Fruit fly (Drosophila melanogaster) whole organism, embryonic: Measurements from ENCODE around the gene CG31910.

Experiments
- ATbp ChIP-seq: fragments of 200-800 bp; sonication (Bioruptor generic); optimal IDR thresholded peaks from 2 replicates; lab custom pipeline; 2017; ENCODE audit warnings: missing biosample characterization, mild to moderate bottlenecking, missing genetic modification characterization, missing genetic modification reagents
- Antp ChIP-seq: fragments of 200-800 bp; sonication (Bioruptor generic); optimal IDR thresholded peaks from 3 replicates; lab custom pipeline; 2016; ENCODE audit warnings: missing biosample characterization, missing genetic modification characterization
- Awh ChIP-seq: fragments of 200-800 bp; sonication (Bioruptor generic); IDR thresholded peaks from 2 replicates; pipeline ENCODE4, ENCODE4 v1.3.6; 2022; ENCODE audit warnings: missing biosample characterization, missing genetic modification characterization
- B-H2 ChIP-seq: fragments of 200-800 bp; sonication (Bioruptor generic); optimal IDR thresholded peaks from 2 replicates; lab custom pipeline; 2018; ENCODE audit warnings: missing biosample characterization, mild to moderate bottlenecking, missing genetic modification characterization
- CG10321 ChIP-seq: fragments of 200-800 bp; sonication (Bioruptor generic); IDR thresholded peaks from 2 replicates; pipeline ENCODE4 v1.3.6; 2022; ENCODE audit warnings: missing biosample characterization, missing genetic modification characterization
- CG10959 ChIP-seq: fragments of 200-800 bp; sonication (Bioruptor generic); IDR thresholded peaks from 2 replicates; pipeline ENCODE4 v1.3.6; 2022; ENCODE audit warnings: missing biosample characterization, missing genetic modification characterization
- CG13123 ChIP-seq: fragments of 200-800 bp; sonication (Bioruptor generic); optimal IDR thresholded peaks from 2 replicates; lab custom pipeline; 2016; ENCODE audit warnings: missing biosample characterization, missing genetic modification characterization
- CG17612 ChIP-seq: fragments of 200-800 bp; sonication (Bioruptor generic); IDR thresholded peaks from 2 replicates; pipeline ENCODE4 v1.3.6; 2022; ENCODE audit warnings: missing biosample characterization, missing genetic modification characterization
- CG17802 ChIP-seq: fragments of 200-800 bp; sonication (Bioruptor generic); optimal IDR thresholded peaks from 2 replicates; lab custom pipeline; 2018; ENCODE audit warnings: missing biosample characterization, mild to moderate bottlenecking, missing genetic modification characterization, moderate library complexity
- CG1832 ChIP-seq: fragments of 200-800 bp; sonication (Bioruptor generic); optimal IDR thresholded peaks from 2 replicates; lab custom pipeline; 2017; ENCODE audit warnings: missing biosample characterization, mild to moderate bottlenecking, missing genetic modification characterization, inconsistent platforms
- CG2116 ChIP-seq: fragments of 200-800 bp; sonication (Bioruptor generic); optimal IDR thresholded peaks from 3 replicates; lab custom pipeline; 2018; ENCODE audit warnings: missing biosample characterization, mild to moderate bottlenecking, missing genetic modification characterization
- CG3995 ChIP-seq: fragments of 200-800 bp; sonication (Bioruptor generic); optimal IDR thresholded peaks from 3 replicates; lab custom pipeline; 2016; ENCODE audit warnings: missing biosample characterization, missing genetic modification characterization
- CG4707 ChIP-seq: fragments of 200-800 bp; sonication (Bioruptor generic); optimal IDR thresholded peaks from 2 replicates; lab custom pipeline; 2018; ENCODE audit warnings: missing biosample characterization, mild to moderate bottlenecking, missing genetic modification characterization, moderate library complexity
- CG8478 ChIP-seq: fragments of >200 bp; optimal IDR thresholded peaks from 2 replicates; lab custom pipeline; 2018
- CG9609 ChIP-seq: fragments of 200-800 bp; sonication (Bioruptor generic); optimal IDR thresholded peaks from 3 replicates; lab custom pipeline; 2016; ENCODE audit warnings: missing biosample characterization, missing genetic modification characterization
- CG9817 ChIP-seq: fragments of 200-800 bp; sonication (Bioruptor generic); optimal IDR thresholded peaks from 2 replicates; lab custom pipeline; 2018; ENCODE audit warnings: missing biosample characterization, mild to moderate bottlenecking, missing genetic modification characterization, moderate library complexity
- Camta ChIP-seq: fragments of 200-800 bp; sonication (Bioruptor generic); optimal IDR thresholded peaks from 2 replicates; lab custom pipeline; 2016; ENCODE audit warnings: missing biosample characterization, missing genetic modification characterization
- Dp ChIP-seq: fragments of 200-800 bp; sonication (Bioruptor generic); optimal IDR thresholded peaks from 2 replicates; lab custom pipeline; 2018; ENCODE audit warnings: missing biosample characterization, mild to moderate bottlenecking, missing genetic modification characterization, moderate library complexity
- Ets97D ChIP-seq: fragments of 200-800 bp; sonication (Bioruptor generic); optimal IDR thresholded peaks from 3 replicates; lab custom pipeline; 2016; ENCODE audit warnings: missing biosample characterization, missing genetic modification characterization
- Fer1 ChIP-seq: fragments of 200-800 bp; sonication (Bioruptor generic); optimal IDR thresholded peaks from 2 replicates; lab custom pipeline; 2017; ENCODE audit warnings: missing biosample characterization, mild to moderate bottlenecking, missing genetic modification characterization
- Hey ChIP-seq: fragments of 200-800 bp; sonication (Bioruptor generic); optimal IDR thresholded peaks from 3 replicates; lab custom pipeline; 2018; ENCODE audit warnings: missing biosample characterization, mild to moderate bottlenecking, missing genetic modification characterization
- Hr39 ChIP-seq: fragments of >200 bp; optimal IDR thresholded peaks from 2 replicates; lab custom pipeline; 2017
- Kr ChIP-seq: fragments of 200-800 bp; sonication (Bioruptor generic); optimal IDR thresholded peaks from 2 replicates; lab custom pipeline; 2017; ENCODE audit warnings: missing biosample characterization, mild to moderate bottlenecking, missing genetic modification characterization
- NC2α ChIP-seq: fragments of 200-800 bp; sonication (Bioruptor generic); optimal IDR thresholded peaks from 2 replicates; lab custom pipeline; 2016; ENCODE audit warnings: missing biosample characterization, missing genetic modification characterization
- Nf-YC ChIP-seq: fragments of 200-800 bp; optimal IDR thresholded peaks from 3 replicates; lab custom pipeline; 2019; ENCODE audit warnings: missing biosample characterization, mild to moderate bottlenecking, missing genetic modification characterization, moderate library complexity
- Opbp ChIP-seq: fragments of 200-800 bp; sonication (Bioruptor generic); IDR thresholded peaks from 3 replicates; pipeline ENCODE4 v1.3.6; 2022; ENCODE audit warnings: missing biosample characterization, missing genetic modification characterization; ENCODE audit not compliant: partially characterized antibody
- Optix ChIP-seq: fragments of 200-800 bp; sonication (Bioruptor generic); IDR thresholded peaks from 3 replicates; pipeline ENCODE4 v1.3.6; 2022; ENCODE audit warnings: missing biosample characterization, missing genetic modification characterization
- Rx ChIP-seq: fragments of 200-800 bp; sonication (Bioruptor generic); IDR thresholded peaks from 2 replicates; pipeline ENCODE4 v1.3.6; 2022; ENCODE audit warnings: missing biosample characterization, missing genetic modification characterization
- abd-A ChIP-seq: fragments of 200-800 bp; sonication (Bioruptor generic); optimal IDR thresholded peaks from 3 replicates; lab custom pipeline; 2019; ENCODE audit warnings: missing biosample characterization, mild to moderate bottlenecking, missing genetic modification characterization, moderate library complexity
- aop ChIP-seq: fragments of 200-800 bp; sonication (Bioruptor generic); IDR thresholded peaks from 2 replicates; pipeline ENCODE4 v1.3.6; 2022; ENCODE audit warnings: missing biosample characterization, missing genetic modification characterization
- ato ChIP-seq: fragments of 200-800 bp; sonication (Bioruptor generic); IDR thresholded peaks from 2 replicates; pipeline ENCODE4 v1.3.6; 2022; ENCODE audit warnings: missing biosample characterization, missing genetic modification characterization; ENCODE audit not compliant: partially characterized antibody
- bcd ChIP-seq: fragments of 200-800 bp; sonication (Bioruptor generic); optimal IDR thresholded peaks from 2 replicates; lab custom pipeline; 2017; ENCODE audit warnings: missing biosample characterization, mild to moderate bottlenecking, missing genetic modification characterization
- ci ChIP-seq: fragments of 200-800 bp; sonication (Bioruptor generic); IDR thresholded peaks from 3 replicates; pipeline ENCODE4 v1.3.6; 2022; ENCODE audit warnings: missing biosample characterization, missing genetic modification characterization
- crol ChIP-seq: fragments of 200-800 bp; sonication (Bioruptor generic); IDR thresholded peaks from 2 replicates; pipeline ENCODE4 v1.3.6; 2022; ENCODE audit warnings: missing biosample characterization, missing genetic modification characterization
- disco-r ChIP-seq: fragments of 200-800 bp; sonication (Bioruptor generic); optimal IDR thresholded peaks from 2 replicates; lab custom pipeline; 2016; ENCODE audit warnings: missing biosample characterization, missing genetic modification characterization
- esg ChIP-seq: fragments of 200-800 bp; sonication (Bioruptor generic); conservative IDR thresholded peaks from 2 replicates; pipeline ENCODE4 v1.3.6; 2022; ENCODE audit warnings: missing biosample characterization, missing genetic modification characterization
- eve ChIP-seq, 2 experiments: fragments of >200 bp; optimal IDR thresholded peaks; 2 replicates each; lab custom pipeline; 2017; ENCODE audit warnings: missing biosample characterization in 2 of 2, missing genetic modification characterization in 2 of 2
- exex ChIP-seq: fragments of 200-800 bp; sonication (Bioruptor generic); optimal IDR thresholded peaks from 4 replicates; lab custom pipeline; 2018; ENCODE audit warnings: missing biosample characterization, mild to moderate bottlenecking, missing genetic modification characterization, moderate library complexity
- gt ChIP-seq: fragments of 200-800 bp; sonication (Bioruptor generic); IDR thresholded peaks from 2 replicates; pipeline ENCODE4 v1.3.6; 2022; ENCODE audit warnings: missing biosample characterization, missing genetic modification characterization
- hb ChIP-seq: fragments of 200-800 bp; sonication (Bioruptor generic); IDR thresholded peaks from 3 replicates; pipeline ENCODE4 v1.3.6; 2022; ENCODE audit warnings: missing biosample characterization, missing genetic modification characterization; ENCODE audit not compliant: partially characterized antibody
- hkb ChIP-seq, 2 experiments: fragments of 200-800 bp in 1 of 2; fragments of >200 bp in 1 of 2; sonication (Bioruptor generic) in 1 of 2; IDR thresholded peaks in 1 of 2; optimal IDR thresholded peaks in 1 of 2; 2 replicates each; pipeline versions ENCODE4 v1.3.6 to Lab custom; 2017 to 2022; ENCODE audit warnings: missing biosample characterization in 1 of 2, missing genetic modification characterization in 1 of 2
- ken ChIP-seq: fragments of 200-800 bp; sonication (Bioruptor generic); IDR thresholded peaks from 3 replicates; pipeline ENCODE4 v1.3.6; 2022; ENCODE audit warnings: missing biosample characterization, missing genetic modification characterization
- lola ChIP-seq, 3 experiments: fragments of >200 bp in 2 of 3; fragments of 200-800 bp in 1 of 3; sonication (Bioruptor generic) in 1 of 3; optimal IDR thresholded peaks; 2 replicates each; lab custom pipeline; 2017 to 2019; ENCODE audit warnings: missing biosample characterization in 3 of 3, missing genetic modification characterization in 3 of 3, mild to moderate bottlenecking in 1 of 3, moderate library complexity in 1 of 3
- pfk ChIP-seq: fragments of 200-800 bp; sonication (Bioruptor generic); optimal IDR thresholded peaks from 2 replicates; lab custom pipeline; 2018; ENCODE audit warnings: missing biosample characterization, mild to moderate bottlenecking, missing genetic modification characterization, moderate library complexity
- pros ChIP-seq: fragments of 200-800 bp; sonication (Bioruptor generic); optimal IDR thresholded peaks from 3 replicates; lab custom pipeline; 2019; ENCODE audit warnings: missing biosample characterization, mild to moderate bottlenecking, missing genetic modification characterization, moderate library complexity
- row ChIP-seq: fragments of 200-800 bp; sonication (Bioruptor generic); IDR thresholded peaks from 3 replicates; pipeline ENCODE4 v1.3.6; 2022; ENCODE audit warnings: missing biosample characterization, missing genetic modification characterization
- sug ChIP-seq: fragments of 200-800 bp; optimal IDR thresholded peaks from 2 replicates; lab custom pipeline; 2019; ENCODE audit warnings: missing biosample characterization, mild to moderate bottlenecking, missing genetic modification characterization, moderate library complexity
- tup ChIP-seq: fragments of 200-800 bp; sonication (Bioruptor generic); optimal IDR thresholded peaks from 2 replicates; lab custom pipeline; 2016; ENCODE audit warnings: missing biosample characterization, mild to moderate bottlenecking, missing genetic modification characterization, moderate library complexity

Gene CG31910

dm6 chr2L:6787029-6787972 is 41.9 kb upstream of the CG31910 start (continued):
- TF ChIP-seq CG2116 (GFP tag; lab: Kevin White, UChicago) (peak; percentile 72), CG4707 (peak; percentile 66), lola (GFP tag; optimal IDR thresholded peaks at IDR 0.05; lab: Kevin White, UChicago) (peak in 2 of 3 experiments; percentile 31 to 96), Antp (GFP tag; lab: Kevin White, UChicago) (peak; percentile 97), tup (peak; percentile 60), ci (GFP tag; lab: Robert Waterston, UW) (peak; percentile 27; the same call in 2 of the 3 replicates), CG9817 (tag; lab: Kevin White, UChicago) (peak; percentile 90), pros (peak; percentile 89), Optix (GFP tag; lab: Robert Waterston, UW) (peak; percentile 79), aop (GFP tag; lab: Robert Waterston, UW) (no peak; the same call in 1 of the 2 replicates), pfk (GFP tag; lab: Kevin White, UChicago) (no peak), Opbp (GFP tag; lab: Robert Waterston, UW) (0 out of 3 replicates have a peak, but pooled peaks have one; percentile 44), row (peak; percentile 92), Hey (tag; lab: Kevin White, UChicago) (peak; percentile 78), CG1832 (no peak), ato (GFP tag; lab: Robert Waterston, UW) (no peak), Kr (GFP tag; lab: Kevin White, UChicago) (no peak), Hr39 (lab: Kevin White, UChicago) (no peak), hkb (optimal IDR thresholded peaks at IDR 0.05; lab: Kevin White, UChicago) (no peak), hkb (GFP tag; IDR thresholded peaks at IDR 0.05; lab: Robert Waterston, UW) (peak; percentile 81), Dp (GFP tag; lab: Kevin White, UChicago) (peak; percentile 19), CG9609 (GFP tag; lab: Kevin White, UChicago) (peak; percentile 97), CG13123 (GFP tag; lab: Kevin White, UChicago) (peak; percentile 90), disco-r (GFP tag; lab: Kevin White, UChicago) (peak; percentile 96), sug (tag; lab: Kevin White, UChicago) (peak; percentile 95), Nf-YC (tag; lab: Kevin White, UChicago) (peak; percentile 89), CG8478 (lab: Kevin White, UChicago) (peak; percentile 21), B-H2 (GFP tag; lab: Kevin White, UChicago) (peak; percentile 70), abd-A (peak; percentile 95), gt (GFP tag; lab: Robert Waterston, UW) (peak; percentile 74), bcd (GFP tag; lab: Kevin White, UChicago) (peak; percentile 97), exex (tag; lab: Kevin White, UChicago) (peak; percentile 73), Ets97D (GFP tag; lab: Kevin White, UChicago) (peak; percentile 77), ATbp (GFP tag; lab: Kevin White, UChicago) (peak; percentile 90), CG3995 (peak; percentile 79), NC2α (GFP tag; lab: Kevin White, UChicago) (peak; percentile 86), ken (peak; percentile 88), hb (no peak), crol (peak; percentile 97), CG17612 (GFP tag; lab: Robert Waterston, UW) (peak; percentile 77), CG10321 (GFP tag; lab: Robert Waterston, UW) (peak; percentile 22; the same call in 1 of the 2 replicates), CG10959 (GFP tag; lab: Robert Waterston, UW) (peak; percentile 25), CG17802 (tag; lab: Kevin White, UChicago) (peak; percentile 64), Rx (GFP tag; lab: Robert Waterston, UW) (peak; percentile 78), Awh (GFP tag; lab: Robert Waterston, UW) (peak; percentile 53), Fer1 (GFP tag; lab: Kevin White, UChicago) (peak; percentile 93), eve (GFP tag; optimal IDR thresholded peaks at IDR 0.05; lab: Kevin White, UChicago) (peak in 1 of 2 experiments; percentile 100), Camta (GFP tag; lab: Kevin White, UChicago) (peak; percentile 97), esg (GFP tag; lab: Robert Waterston, UW) (peak; percentile 90)
